Worm (Caenorhabditis elegans): ENCODE measurements around the gene dhs-20.

Gene dhs-20

ce11 chrV:11610049-11610448 is 5.7 kb upstream of the dhs-20 start, which contains the start of gene piit-1:
piit-1 (minus strand) TSS chrV:11610149.
- TF ChIP-seq F13H6.1 (tag; optimal IDR thresholded peaks at IDR 0.05), result peak; percentile 26
- no peak for TF ChIP-seq ztf-4 (tag; optimal IDR thresholded peaks at IDR 0.05)

- TF ChIP-seq zag-1 (tag; optimal IDR thresholded peaks at IDR 0.05) (no peak), fos-1 (tag; optimal IDR thresholded peaks at IDR 0.05) (no peak), egl-27 (tag; optimal IDR thresholded peaks at IDR 0.05) (no peak), snpc-4 (tag; optimal IDR thresholded peaks at IDR 0.05) (no peak), F13H6.1 (tag; optimal IDR thresholded peaks at IDR 0.05) (no peak), peb-1 (tag; optimal IDR thresholded peaks at IDR 0.05) (no peak), alr-1 (tag; optimal IDR thresholded peaks at IDR 0.05) (no peak), gmeb-1 (tag; optimal IDR thresholded peaks at IDR 0.05) (no peak), sma-3 (GFP tag; optimal IDR thresholded peaks at IDR 0.05) (no peak), sma-9 (GFP tag; optimal IDR thresholded peaks at IDR 0.05) (no peak), sma-9 (tag; optimal IDR thresholded peaks at IDR 0.05) (no peak), ceh-82 (tag; optimal IDR thresholded peaks at IDR 0.05) (no peak)
Measured at ce11 chrV:11606424-11606823, 2.1 kb upstream of the dhs-20 start, which contains the start of gene idpp-16. idpp-16 (minus strand) TSS chrV:11606524.

ce11 chrV:11605227-11605626 is 864 bp upstream of the dhs-20 start:
- TF ChIP-seq unc-39 (tag; optimal IDR thresholded peaks at IDR 0.05) (no peak), nhr-129 (tag; optimal IDR thresholded peaks at IDR 0.05) (peak; percentile 11), gmeb-1 (tag; optimal IDR thresholded peaks at IDR 0.05) (no peak), F13H6.1 (tag; optimal IDR thresholded peaks at IDR 0.05) (peak; percentile 27), C34F6.9 (tag; optimal IDR thresholded peaks at IDR 0.05) (no peak)

DNA sequence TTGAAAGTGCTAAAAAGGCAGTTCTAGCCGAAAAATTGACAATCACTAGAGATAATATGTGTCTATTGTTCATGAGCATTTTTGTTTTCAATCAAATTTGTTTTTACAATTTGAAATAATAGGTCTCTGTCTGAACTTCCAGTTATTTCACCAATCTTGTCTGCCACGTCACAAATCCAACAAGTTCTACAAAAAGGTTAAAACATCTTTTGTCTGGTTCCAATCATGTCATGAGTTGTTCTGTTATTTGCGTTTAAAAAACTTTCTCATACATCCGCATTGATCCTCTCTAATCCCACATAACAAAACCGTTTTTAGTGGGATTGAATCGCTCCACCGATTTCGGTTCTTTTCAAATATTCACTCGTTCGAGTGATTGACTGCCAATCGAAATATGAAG is 3.6 kb downstream of the dhs-20 start, which contains the start of gene F35B12.9:
Gene F35B12.9 (plus strand): TSS at position 372 of the 400 bp plus-strand sequence.
- TF ChIP-seq sma-3 (GFP tag; optimal IDR thresholded peaks at IDR 0.05), result no peak
- TF ChIP-seq lin-39 (tag; optimal IDR thresholded peaks at IDR 0.05), result no peak
- no peak for TF ChIP-seq snpc-4 (tag; optimal IDR thresholded peaks at IDR 0.05)
- TF ChIP-seq F13H6.1 (tag; optimal IDR thresholded peaks at IDR 0.05), result no peak
- no peak for TF ChIP-seq nhr-25 (tag; optimal IDR thresholded peaks at IDR 0.05)

DNA sequence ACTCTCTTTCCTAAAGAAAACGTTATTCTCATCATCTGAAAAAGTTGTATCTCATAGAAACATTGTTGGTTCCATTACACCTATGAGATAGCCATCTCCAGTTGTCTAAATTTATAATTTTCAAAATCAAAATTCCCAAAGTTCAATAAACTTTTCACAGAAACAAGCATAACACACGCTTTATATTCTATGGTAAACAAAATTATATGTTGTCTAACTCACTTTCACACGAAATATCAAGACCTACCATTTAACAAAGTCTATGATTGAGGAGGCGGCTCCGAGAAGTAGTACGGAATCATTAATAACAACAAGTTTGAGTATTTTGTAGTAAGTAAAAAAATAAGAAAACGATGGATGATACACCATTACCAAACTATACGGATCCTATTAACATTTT is 5.6 kb downstream of the dhs-20 start, which contains the start of gene srx-84:
Gene srx-84 (plus strand): TSS at position 301 of the 400 bp plus-strand sequence.
- TF ChIP-seq nhr-25 (tag; optimal IDR thresholded peaks at IDR 0.05) (no peak), mab-5 (tag; optimal IDR thresholded peaks at IDR 0.05) (no peak), nhr-21 (tag; optimal IDR thresholded peaks at IDR 0.05) (no peak), lin-13 (GFP tag; optimal IDR thresholded peaks at IDR 0.05) (no peak), elt-1 (tag; optimal IDR thresholded peaks at IDR 0.05) (no peak), blmp-1 (tag; optimal IDR thresholded peaks at IDR 0.05; ENCODE audit: insufficient read depth) (no peak), nhr-129 (tag; optimal IDR thresholded peaks at IDR 0.05) (no peak), gmeb-1 (tag; optimal IDR thresholded peaks at IDR 0.05) (no peak), nhr-10 (tag; optimal IDR thresholded peaks at IDR 0.05) (no peak), alr-1 (tag; optimal IDR thresholded peaks at IDR 0.05) (no peak)

- no peak for TF ChIP-seq skn-1 (tag; optimal IDR thresholded peaks at IDR 0.05)
- no peak for TF ChIP-seq ztf-4 (tag; optimal IDR thresholded peaks at IDR 0.05)
- no peak for TF ChIP-seq snpc-4 (tag; optimal IDR thresholded peaks at IDR 0.05)
- no peak for TF ChIP-seq elt-1 (tag; optimal IDR thresholded peaks at IDR 0.05)
- TF ChIP-seq lsy-2 (tag; optimal IDR thresholded peaks at IDR 0.05), result no peak
- TF ChIP-seq egl-27 (tag; optimal IDR thresholded peaks at IDR 0.05), result no peak
- TF ChIP-seq lin-11 (tag; optimal IDR thresholded peaks at IDR 0.05), result no peak
- TF ChIP-seq ztf-11 (tag; optimal IDR thresholded peaks at IDR 0.05), result no peak
- no peak for TF ChIP-seq mbf-1 (tag; optimal IDR thresholded peaks at IDR 0.05)
- TF ChIP-seq F13H6.1 (tag; optimal IDR thresholded peaks at IDR 0.05), result no peak
Measured at ce11 chrV:11593888-11594287, 10.5 kb downstream of the dhs-20 start.

DNA sequence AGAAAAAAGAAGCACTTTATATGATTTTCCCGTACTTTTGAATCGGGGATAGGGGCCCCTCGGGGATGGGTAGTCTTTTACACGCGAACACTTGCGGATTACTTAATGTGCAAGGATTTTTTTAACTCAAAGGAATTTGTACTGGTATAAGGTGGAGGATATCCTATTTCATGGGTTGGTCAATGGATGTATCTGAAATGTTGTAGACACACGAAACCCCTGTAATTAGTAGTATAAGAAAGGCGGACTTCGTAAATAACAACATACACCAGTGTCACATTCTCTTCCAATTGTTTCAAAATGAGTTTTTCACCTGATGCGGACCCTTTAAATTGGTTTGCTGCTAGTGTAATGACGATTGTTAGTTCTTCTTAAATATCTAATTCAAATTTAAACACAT is 10.9 kb downstream of the dhs-20 start, which contains the start of gene srx-80:
Gene srx-80 (plus strand): TSS at position 301 of the 400 bp plus-strand sequence.
- TF ChIP-seq ztf-11 (tag; optimal IDR thresholded peaks at IDR 0.05) (no peak), aly-2 (tag; optimal IDR thresholded peaks at IDR 0.05) (no peak), fos-1 (tag; optimal IDR thresholded peaks at IDR 0.05) (no peak), nhr-11 (tag; optimal IDR thresholded peaks at IDR 0.05) (no peak)

All from whole organism, L2 larva.